Worm (Caenorhabditis elegans) whole organism, mixed stage, embryonic: ENCODE data around the gene pri-1.

Experiments used
- blmp-1 ChIP-seq: fragments of 150-350 bp; optimal IDR thresholded peaks from 2 replicates; lab custom pipeline; 2014; ENCODE audit warnings: missing biosample characterization, missing genetic modification characterization
- lin-13 ChIP-seq: fragments of 150-350 bp; optimal IDR thresholded peaks from 2 replicates; lab custom pipeline; 2014; ENCODE audit warnings: missing biosample characterization, missing genetic modification characterization
- lsy-2 ChIP-seq: fragments of 150-350 bp; optimal IDR thresholded peaks from 2 replicates; lab custom pipeline; 2014; ENCODE audit warnings: missing biosample characterization, missing genetic modification characterization
- nhr-2 ChIP-seq: fragments of 150-350 bp; optimal IDR thresholded peaks from 2 replicates; lab custom pipeline; 2014; ENCODE audit warnings: missing biosample characterization, missing genetic modification characterization
- nhr-237 ChIP-seq: fragments of 150-350 bp; optimal IDR thresholded peaks from 2 replicates; lab custom pipeline; 2014; ENCODE audit warnings: missing biosample characterization, missing genetic modification characterization
- snpc-4 ChIP-seq: fragments of 150-350 bp; optimal IDR thresholded peaks from 2 replicates; lab custom pipeline; 2014; ENCODE audit warnings: missing biosample characterization, missing genetic modification characterization
- sptf-1 ChIP-seq: sonication (generic microtip); optimal IDR thresholded peaks from 2 replicates; lab custom pipeline; 2017; ENCODE audit warnings: mild to moderate bottlenecking, missing genetic modification characterization, moderate library complexity, missing compliant biosample characterization
- tbx-8 ChIP-seq: fragments of 200-800 bp; sonication (Bioruptor generic); optimal IDR thresholded peaks from 2 replicates; lab custom pipeline; 2018; ENCODE audit warnings: mild to moderate bottlenecking, missing genetic modification characterization, moderate library complexity, missing compliant biosample characterization
- unc-39 ChIP-seq: fragments of 150-350 bp; optimal IDR thresholded peaks from 2 replicates; lab custom pipeline; 2014; ENCODE audit warnings: missing biosample characterization, missing genetic modification characterization
- unc-62 ChIP-seq: fragments of 150-350 bp; optimal IDR thresholded peaks from 2 replicates; lab custom pipeline; 2014; ENCODE audit warnings: missing biosample characterization, missing genetic modification reagents, missing genetic modification characterization
- zip-8 ChIP-seq: fragments of 150-350 bp; optimal IDR thresholded peaks from 2 replicates; lab custom pipeline; 2014; ENCODE audit warnings: missing biosample characterization, missing genetic modification characterization
- ztf-11 ChIP-seq: fragments of 150-350 bp; optimal IDR thresholded peaks from 2 replicates; lab custom pipeline; 2014; ENCODE audit warnings: missing biosample characterization, missing genetic modification characterization

- TF ChIP-seq unc-62 (GFP tag; lab: Kevin White, UChicago): no peak
- TF ChIP-seq zip-8 (tag; lab: Kevin White, UChicago): no peak
- TF ChIP-seq lin-13 (tag; lab: Kevin White, UChicago): no peak
- TF ChIP-seq ztf-11 (tag; lab: Kevin White, UChicago): no peak
- no peak for TF ChIP-seq sptf-1 (tag; lab: Kevin White, UChicago)
- TF ChIP-seq tbx-8: no peak
- TF ChIP-seq blmp-1 (tag; lab: Kevin White, UChicago): no peak
- TF ChIP-seq unc-39 (tag; lab: Kevin White, UChicago): no peak
- no peak for TF ChIP-seq nhr-2 (tag; lab: Kevin White, UChicago)
- no peak for TF ChIP-seq lsy-2 (tag; lab: Kevin White, UChicago)
- TF ChIP-seq snpc-4 (tag; lab: Kevin White, UChicago): no peak
- no peak for TF ChIP-seq nhr-237 (tag; lab: Kevin White, UChicago)
These were observed 50.8 kb downstream of the pri-1 start, which contains the start of gene C48B4.9 for ce11 chrIII:9563235-9563634.
